Worm (Caenorhabditis elegans) whole organism, late embryonic: Measurements from ENCODE around the gene T28F12.1.
A peak's percentile ranks its signal among the peaks of the same experiment; 100 is the strongest.

Experiments
- C38D4.7 ChIP-seq: fragments of 200-800 bp; sonication (Bioruptor generic); optimal IDR thresholded peaks from 2 replicates; lab custom pipeline; 2018; ENCODE audit warnings: mild to moderate bottlenecking, missing genetic modification characterization, moderate library complexity, missing compliant biosample characterization
- F13H6.1 ChIP-seq: sonication (generic microtip); optimal IDR thresholded peaks from 2 replicates; lab custom pipeline; 2016; ENCODE audit warnings: missing genetic modification characterization, missing compliant biosample characterization
- dmd-4 ChIP-seq: sonication (generic microtip); optimal IDR thresholded peaks from 2 replicates; lab custom pipeline; 2016; ENCODE audit warnings: borderline replicate concordance, missing genetic modification characterization, missing compliant biosample characterization
- fkh-10 ChIP-seq: fragments of 150-350 bp; optimal IDR thresholded peaks from 2 replicates; lab custom pipeline; 2014; ENCODE audit warnings: missing biosample characterization, missing genetic modification reagents, missing genetic modification characterization
- hlh-13 ChIP-seq: fragments of 200-800 bp; sonication (Bioruptor generic); optimal IDR thresholded peaks from 2 replicates; lab custom pipeline; 2018; ENCODE audit warnings: mild to moderate bottlenecking, missing genetic modification characterization, missing compliant biosample characterization
- mec-3 ChIP-seq: sonication (generic microtip); optimal IDR thresholded peaks from 2 replicates; lab custom pipeline; 2016; ENCODE audit warnings: borderline replicate concordance, missing genetic modification characterization, missing compliant biosample characterization
- npax-4 ChIP-seq: sonication (generic microtip); optimal IDR thresholded peaks from 2 replicates; lab custom pipeline; 2016; ENCODE audit warnings: missing genetic modification characterization, missing compliant biosample characterization
- pha-4 ChIP-seq: fragments of 150-350 bp; optimal IDR thresholded peaks from 2 replicates; lab custom pipeline; 2018; ENCODE audit warnings: missing biosample characterization, missing genetic modification reagents, missing genetic modification characterization
- rnt-1 ChIP-seq: sonication (generic microtip); optimal IDR thresholded peaks from 2 replicates; lab custom pipeline; 2016; ENCODE audit warnings: missing genetic modification characterization, missing compliant biosample characterization

DNA sequence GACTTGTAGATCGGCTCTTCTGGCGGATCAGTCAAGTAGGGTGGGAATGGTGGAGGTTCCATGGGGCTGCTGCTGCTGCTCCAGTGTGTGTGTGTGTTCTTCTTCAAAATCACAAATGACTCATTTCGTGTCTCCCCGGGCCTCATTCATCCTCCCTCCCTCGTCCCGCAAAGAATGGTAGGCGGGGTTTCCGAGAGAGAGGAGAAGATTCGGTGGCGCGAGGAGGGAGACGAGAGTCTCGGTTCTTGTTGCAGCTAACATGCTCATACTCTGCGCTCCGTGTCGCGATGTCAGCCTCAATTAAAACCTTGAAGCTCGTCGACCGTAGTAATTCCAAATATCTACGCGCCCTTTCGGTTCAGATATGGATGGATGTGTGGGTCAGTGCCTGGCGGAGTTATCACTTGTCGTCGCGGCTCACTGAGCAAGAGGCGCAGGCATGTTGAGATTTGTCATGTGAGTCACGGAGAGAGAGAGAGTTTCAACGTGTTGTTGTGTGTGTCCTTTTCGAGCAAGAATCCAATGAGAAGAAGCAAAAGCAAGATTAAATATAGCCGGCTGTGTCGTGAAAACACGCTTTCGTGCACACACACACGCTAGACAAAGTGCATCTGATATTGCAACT is 14.1 kb downstream of the T28F12.1 start:
- TF ChIP-seq C38D4.7 (peak; percentile 12), hlh-13 (GFP tag; lab: Kevin White, UChicago) (no peak), rnt-1 (tag; lab: Kevin White, UChicago) (no peak), dmd-4 (tag; lab: Kevin White, UChicago) (peak; percentile 17), mec-3 (tag; lab: Kevin White, UChicago) (no peak), npax-4 (tag; lab: Kevin White, UChicago) (no peak), fkh-10 (no peak), F13H6.1 (tag; lab: Kevin White, UChicago) (no peak), pha-4 (tag; lab: Kevin White, UChicago) (no peak)
